Worm (Caenorhabditis elegans): Measurements from ENCODE around the gene col-130.

The col-130 gene

DNA sequence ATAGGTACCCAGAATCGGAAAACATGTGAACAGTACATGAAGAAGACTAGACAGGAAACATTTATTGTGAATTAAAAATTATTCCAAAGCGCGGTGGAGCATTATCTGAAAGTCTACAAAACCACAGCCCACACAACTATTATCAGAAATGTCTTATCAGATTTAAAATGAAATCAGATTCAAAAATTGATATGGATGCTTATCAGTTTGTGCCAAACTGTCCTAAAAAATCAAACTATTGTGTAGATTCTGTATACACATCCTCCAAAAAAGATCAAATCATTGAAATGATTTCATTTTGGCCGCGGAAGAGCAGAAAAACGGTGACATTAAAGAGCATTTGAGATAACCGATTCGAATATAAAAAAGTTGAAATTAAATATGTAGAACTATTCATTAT lies 7.1 kb upstream of the col-130 start, which contains the start of gene irg-4:
TSS of gene irg-4 (plus strand) at position 392 of the 400 bp plus-strand sequence.
- TF ChIP-seq elt-2 (tag; optimal IDR thresholded peaks at IDR 0.05) = peak; percentile 77
- TF ChIP-seq ceh-2 (tag; optimal IDR thresholded peaks at IDR 0.05) = no peak
- no peak for TF ChIP-seq unc-55 (GFP tag; optimal IDR thresholded peaks at IDR 0.05)
- no peak for TF ChIP-seq ets-4 (tag; optimal IDR thresholded peaks at IDR 0.05)

- TF ChIP-seq sox-4 (tag; optimal IDR thresholded peaks at IDR 0.05) (no peak), Y22D7AL.16 (tag; optimal IDR thresholded peaks at IDR 0.05) (no peak)
Measured at ce11 chrIV:12432340-12432739, 4.0 kb upstream of the col-130 start, which contains the start of gene clec-184. Gene clec-184 (plus strand): TSS chrIV:12432640.

DNA sequence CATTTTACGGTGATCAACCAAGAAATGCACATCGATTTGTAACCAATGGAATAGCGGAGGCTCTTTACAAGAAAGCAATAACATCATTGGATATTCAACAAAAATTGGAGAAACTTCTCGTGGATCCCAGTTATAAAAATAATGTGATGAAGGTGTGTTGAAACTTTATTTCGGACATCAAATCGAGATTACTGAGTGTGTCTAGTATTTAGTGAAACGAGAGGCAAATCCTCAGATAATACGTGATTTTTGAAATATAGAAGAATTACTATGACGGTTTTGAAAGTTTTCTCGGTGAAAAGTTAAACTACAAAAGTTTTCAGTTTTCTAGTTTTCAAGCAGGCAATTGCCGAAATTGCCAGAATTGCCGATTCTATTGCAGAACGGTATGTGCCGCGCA lies 3.4 kb upstream of the col-130 start:
- TF ChIP-seq Y22D7AL.16 (tag; optimal IDR thresholded peaks at IDR 0.05) (no peak), ceh-45 (GFP tag; IDR thresholded peaks at IDR 0.05) (no peak), pax-1 (tag; optimal IDR thresholded peaks at IDR 0.05) (no peak), hlh-15 (tag; optimal IDR thresholded peaks at IDR 0.05) (no peak), ceh-31 (tag; optimal IDR thresholded peaks at IDR 0.05) (no peak), hlh-30 (tag; optimal IDR thresholded peaks at IDR 0.05; ENCODE audit: insufficient read depth) (no peak), ttx-3 (tag; optimal IDR thresholded peaks at IDR 0.05) (no peak), hlh-8 (tag; optimal IDR thresholded peaks at IDR 0.05) (no peak), gmeb-2 (tag; optimal IDR thresholded peaks at IDR 0.05) (no peak), lin-11 (tag; optimal IDR thresholded peaks at IDR 0.05) (no peak), ztf-16 (tag; optimal IDR thresholded peaks at IDR 0.05) (no peak), ref-2 (tag; optimal IDR thresholded peaks at IDR 0.05) (no peak), K09A11.1 (tag; optimal IDR thresholded peaks at IDR 0.05; ENCODE audit: insufficient read depth) (no peak)

- no peak for TF ChIP-seq dmd-4 (tag; optimal IDR thresholded peaks at IDR 0.05; ENCODE audit: borderline replicate concordance)
Measured at ce11 chrIV:12429504-12429903, 1.2 kb upstream of the col-130 start.

DNA sequence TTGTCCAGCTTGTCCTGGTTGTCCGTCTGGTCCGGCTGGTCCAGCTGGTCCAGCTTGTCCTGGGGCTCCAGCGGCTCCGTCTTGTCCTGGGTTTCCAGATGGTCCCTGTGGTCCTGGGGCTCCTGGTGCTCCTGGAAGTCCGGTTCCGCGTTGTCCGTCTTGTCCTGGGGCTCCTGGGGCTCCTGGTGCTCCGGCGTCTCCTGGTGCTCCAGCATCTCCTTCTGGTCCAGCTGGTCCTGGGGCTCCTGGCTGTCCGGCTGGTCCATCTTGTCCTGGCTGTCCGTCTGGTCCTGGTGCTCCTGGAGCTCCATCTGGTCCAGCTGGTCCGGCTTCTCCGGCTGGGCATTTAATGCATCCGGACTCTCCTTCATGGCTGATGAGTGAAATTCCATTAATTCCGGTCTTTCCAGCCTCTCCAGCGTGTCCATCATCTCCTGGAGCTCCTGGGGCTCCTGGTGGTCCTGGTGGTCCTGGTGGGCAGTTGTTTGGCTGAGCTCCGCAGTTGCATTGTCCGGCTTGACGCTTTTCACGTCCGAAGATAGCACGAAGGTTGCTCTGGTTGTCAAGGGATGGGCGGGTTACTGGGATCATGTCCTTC lies 530 bp downstream of the col-130 start:
- peak; percentile 30 for TF ChIP-seq ceh-18 (tag; optimal IDR thresholded peaks at IDR 0.05)
- TF ChIP-seq gmeb-2 (tag; optimal IDR thresholded peaks at IDR 0.05) = no peak
- TF ChIP-seq ztf-16 (tag; optimal IDR thresholded peaks at IDR 0.05) = peak; percentile 78
- TF ChIP-seq pha-4 (tag; optimal IDR thresholded peaks at IDR 0.05) = no peak
- no peak for TF ChIP-seq sdc-2 (tag; optimal IDR thresholded peaks at IDR 0.05)
- TF ChIP-seq ttx-3 (tag; optimal IDR thresholded peaks at IDR 0.05) = no peak
- TF ChIP-seq unc-42 (tag; optimal IDR thresholded peaks at IDR 0.05) = peak; percentile 0
- TF ChIP-seq fax-1 (tag; optimal IDR thresholded peaks at IDR 0.05) = no peak
- no peak for TF ChIP-seq hlh-30 (tag; optimal IDR thresholded peaks at IDR 0.05; ENCODE audit: insufficient read depth)
- TF ChIP-seq che-1 (tag; optimal IDR thresholded peaks at IDR 0.05) = no peak
- no peak for TF ChIP-seq ceh-30 (tag; optimal IDR thresholded peaks at IDR 0.05)
- no peak for TF ChIP-seq ceh-48 (tag; optimal IDR thresholded peaks at IDR 0.05)
- no peak for TF ChIP-seq odd-2 (tag; optimal IDR thresholded peaks at IDR 0.05)
- no peak for TF ChIP-seq sox-2 (GFP tag; IDR thresholded peaks at IDR 0.05)
- no peak for TF ChIP-seq ceh-34 (tag; optimal IDR thresholded peaks at IDR 0.05)
- no peak for TF ChIP-seq T23F11.4 (GFP tag; optimal IDR thresholded peaks at IDR 0.05)
- TF ChIP-seq F13H6.1 (tag; optimal IDR thresholded peaks at IDR 0.05) = peak; percentile 25
- TF ChIP-seq pha-2 (tag; optimal IDR thresholded peaks at IDR 0.05) = no peak
- TF ChIP-seq zip-5 (tag; optimal IDR thresholded peaks at IDR 0.05) = no peak
- TF ChIP-seq unc-3 (GFP tag; conservative IDR thresholded peaks at IDR 0.05) = no peak
- TF ChIP-seq unc-3 (tag; optimal IDR thresholded peaks at IDR 0.05) = no peak
- no peak for TF ChIP-seq rnt-1 (tag; optimal IDR thresholded peaks at IDR 0.05)
- no peak for TF ChIP-seq elt-2 (tag; optimal IDR thresholded peaks at IDR 0.05)
- no peak for TF ChIP-seq dmd-4 (tag; optimal IDR thresholded peaks at IDR 0.05; ENCODE audit: borderline replicate concordance)
- no peak for TF ChIP-seq ceh-19 (GFP tag; optimal IDR thresholded peaks at IDR 0.05)
- TF ChIP-seq ref-2 (tag; optimal IDR thresholded peaks at IDR 0.05) = no peak
- TF ChIP-seq ets-4 (tag; optimal IDR thresholded peaks at IDR 0.05) = no peak
- no peak for TF ChIP-seq ceh-45 (GFP tag; IDR thresholded peaks at IDR 0.05)

Measured in whole organism, late embryonic.